Worm (Caenorhabditis elegans) whole organism, mixed stage, embryonic: ENCODE measurements around the gene tbh-1.

ENCODE experiments used
- elt-3 ChIP-seq: fragments of 150-350 bp; optimal IDR thresholded peaks from 2 replicates; lab custom pipeline; 2014; ENCODE audit warnings: missing biosample characterization, missing genetic modification characterization
- lsy-2 ChIP-seq: fragments of 150-350 bp; optimal IDR thresholded peaks from 2 replicates; lab custom pipeline; 2014; ENCODE audit warnings: missing biosample characterization, missing genetic modification characterization
- nhr-76 ChIP-seq: sonication (generic microtip); optimal IDR thresholded peaks from 2 replicates; lab custom pipeline; 2017; ENCODE audit warnings: missing biosample characterization, missing genetic modification characterization
- pha-4 ChIP-seq: fragments of 150-350 bp; optimal IDR thresholded peaks from 2 replicates; lab custom pipeline; 2018; ENCODE audit warnings: missing biosample characterization, missing genetic modification reagents, missing genetic modification characterization
- snpc-4 ChIP-seq: fragments of 150-350 bp; optimal IDR thresholded peaks from 2 replicates; lab custom pipeline; 2014; ENCODE audit warnings: missing biosample characterization, missing genetic modification characterization
- unc-120 ChIP-seq: sonication (generic microtip); optimal IDR thresholded peaks from 2 replicates; lab custom pipeline; 2017; ENCODE audit warnings: missing genetic modification characterization, missing compliant biosample characterization; ENCODE audit not compliant: poor library complexity, severe bottlenecking
- ztf-11 ChIP-seq: fragments of 150-350 bp; optimal IDR thresholded peaks from 2 replicates; lab custom pipeline; 2014; ENCODE audit warnings: missing biosample characterization, missing genetic modification characterization

ce11 chrX:15533260-15533659 is 28.6 kb upstream of the tbh-1 start:
- no peak for TF ChIP-seq lsy-2 (tag; lab: Kevin White, UChicago)
- TF ChIP-seq elt-3, result no peak
- no peak for TF ChIP-seq nhr-76 (tag; lab: Kevin White, UChicago)
- no peak for TF ChIP-seq pha-4
- no peak for TF ChIP-seq ztf-11 (tag; lab: Kevin White, UChicago)
- no peak for TF ChIP-seq unc-120 (tag; lab: Kevin White, UChicago)
- TF ChIP-seq snpc-4 (tag; lab: Kevin White, UChicago), result no peak
